Fruit fly (Drosophila melanogaster) whole organism, embryonic: ENCODE results near the gene Pebp1.
A peak's percentile ranks its signal among the peaks of the same experiment; 100 is the strongest.

ENCODE experiments used
- Aef1 ChIP-seq: fragments of 200-800 bp; sonication (Bioruptor generic); IDR thresholded peaks from 3 replicates; pipeline ENCODE4 v1.3.6; 2022; ENCODE audit warnings: missing biosample characterization, missing genetic modification characterization
- Atf6 ChIP-seq: fragments of 200-800 bp; sonication (Bioruptor generic); IDR thresholded peaks from 2 replicates; pipeline ENCODE4 v1.3.6; 2022; ENCODE audit warnings: missing biosample characterization, missing genetic modification characterization
- Blimp-1 ChIP-seq: fragments of 200-800 bp; sonication (Bioruptor generic); optimal IDR thresholded peaks from 3 replicates; lab custom pipeline; 2018; ENCODE audit warnings: missing biosample characterization, missing genetic modification characterization, mild to moderate bottlenecking, moderate library complexity, missing genetic modification reagents
- CG10147 ChIP-seq: fragments of 200-800 bp; sonication (Bioruptor generic); optimal IDR thresholded peaks from 2 replicates; lab custom pipeline; 2019; ENCODE audit warnings: missing biosample characterization, mild to moderate bottlenecking, missing genetic modification characterization, moderate library complexity
- CG11504 ChIP-seq: fragments of 200-800 bp; sonication (Bioruptor generic); optimal IDR thresholded peaks from 3 replicates; lab custom pipeline; 2019; ENCODE audit warnings: missing biosample characterization, mild to moderate bottlenecking, missing genetic modification characterization, moderate library complexity
- CG11695 ChIP-seq: fragments of 200-800 bp; sonication (Bioruptor generic); IDR thresholded peaks from 3 replicates; pipeline ENCODE4 v1.3.6; 2022; ENCODE audit warnings: missing biosample characterization, missing genetic modification characterization
- CG14860 ChIP-seq: fragments of 200-800 bp; sonication (Bioruptor generic); IDR thresholded peaks from 3 replicates; pipeline ENCODE4 v1.3.6; 2022; ENCODE audit warnings: missing biosample characterization, missing genetic modification characterization; ENCODE audit not compliant: partially characterized antibody
- CG17359 ChIP-seq: fragments of 200-800 bp; sonication (Bioruptor generic); optimal IDR thresholded peaks from 3 replicates; lab custom pipeline; 2018; ENCODE audit warnings: missing biosample characterization, mild to moderate bottlenecking, missing genetic modification characterization, moderate library complexity
- CG17612 ChIP-seq: fragments of 200-800 bp; sonication (Bioruptor generic); IDR thresholded peaks from 2 replicates; pipeline ENCODE4 v1.3.6; 2022; ENCODE audit warnings: missing biosample characterization, missing genetic modification characterization
- CG18599 ChIP-seq: fragments of 200-800 bp; sonication (Bioruptor generic); optimal IDR thresholded peaks from 3 replicates; lab custom pipeline; 2017; ENCODE audit warnings: missing biosample characterization, missing genetic modification characterization, mild to moderate bottlenecking, moderate library complexity, missing genetic modification reagents
- CG2120 ChIP-seq: fragments of 200-800 bp; sonication (Bioruptor generic); optimal IDR thresholded peaks from 3 replicates; lab custom pipeline; 2016; ENCODE audit warnings: missing biosample characterization, missing genetic modification characterization
- CG2678 ChIP-seq: fragments of 200-800 bp; sonication (Bioruptor generic); optimal IDR thresholded peaks from 3 replicates; lab custom pipeline; 2019; ENCODE audit warnings: missing biosample characterization, mild to moderate bottlenecking, missing genetic modification characterization, moderate library complexity
- CG7556 ChIP-seq: fragments of 200-800 bp; sonication (Bioruptor generic); optimal IDR thresholded peaks from 2 replicates; lab custom pipeline; 2017; ENCODE audit warnings: missing biosample characterization, mild to moderate bottlenecking, missing genetic modification characterization
- CG7839 ChIP-seq: fragments of 200-800 bp; sonication (Bioruptor generic); optimal IDR thresholded peaks from 3 replicates; lab custom pipeline; 2018; ENCODE audit warnings: missing biosample characterization, mild to moderate bottlenecking, missing genetic modification characterization, moderate library complexity
- CG9727 ChIP-seq: fragments of 200-800 bp; sonication (Bioruptor generic); optimal IDR thresholded peaks from 3 replicates; lab custom pipeline; 2017; ENCODE audit warnings: missing biosample characterization, mild to moderate bottlenecking, missing genetic modification characterization
- D19B ChIP-seq: fragments of 200-800 bp; sonication (Bioruptor generic); optimal IDR thresholded peaks from 2 replicates; lab custom pipeline; 2017; ENCODE audit warnings: missing biosample characterization, mild to moderate bottlenecking, missing genetic modification characterization
- Dbx ChIP-seq: fragments of 200-800 bp; sonication (Bioruptor generic); IDR thresholded peaks from 3 replicates; pipeline ENCODE4 v1.3.6; 2022; ENCODE audit warnings: missing biosample characterization, missing genetic modification characterization
- Fer1 ChIP-seq: fragments of 200-800 bp; sonication (Bioruptor generic); optimal IDR thresholded peaks from 2 replicates; lab custom pipeline; 2017; ENCODE audit warnings: missing biosample characterization, mild to moderate bottlenecking, missing genetic modification characterization
- HmgZ ChIP-seq: fragments of 200-800 bp; sonication (Bioruptor generic); optimal IDR thresholded peaks from 2 replicates; lab custom pipeline; 2018; ENCODE audit warnings: missing biosample characterization, mild to moderate bottlenecking, missing genetic modification characterization
- MBD-R2 ChIP-seq: fragments of 200-800 bp; sonication (Bioruptor generic); IDR thresholded peaks from 2 replicates; pipeline ENCODE4 v1.3.6; 2022; ENCODE audit warnings: missing biosample characterization, missing genetic modification characterization
- MTF-1 ChIP-seq: fragments of 200-800 bp; sonication (Bioruptor generic); optimal IDR thresholded peaks from 2 replicates; lab custom pipeline; 2018; ENCODE audit warnings: missing biosample characterization, mild to moderate bottlenecking, missing genetic modification characterization, borderline replicate concordance
- Med ChIP-seq: fragments of 200-800 bp; sonication (Bioruptor generic); peaks from one replicate; lab custom pipeline; 2016; ENCODE audit warnings: missing biosample characterization, missing genetic modification characterization, mild to moderate bottlenecking, inconsistent platforms, moderate library complexity
- Meics ChIP-seq: fragments of 200-800 bp; sonication (Bioruptor generic); optimal IDR thresholded peaks from 2 replicates; lab custom pipeline; 2017; ENCODE audit warnings: missing biosample characterization, mild to moderate bottlenecking, missing genetic modification characterization
- Nf-YA ChIP-seq: fragments of 200-800 bp; sonication (Bioruptor generic); IDR thresholded peaks from 2 replicates; pipeline ENCODE4 v1.3.6; 2022; ENCODE audit warnings: missing biosample characterization, missing genetic modification characterization
- Oli ChIP-seq: fragments of 200-800 bp; sonication (Bioruptor generic); optimal IDR thresholded peaks from 2 replicates; lab custom pipeline; 2018; ENCODE audit warnings: missing biosample characterization, mild to moderate bottlenecking, missing genetic modification characterization, moderate library complexity
- Poxn ChIP-seq: fragments of 200-800 bp; sonication (Bioruptor generic); IDR thresholded peaks from 2 replicates; pipeline ENCODE4 v1.3.6; 2022; ENCODE audit warnings: missing biosample characterization, missing genetic modification characterization
- Rfx ChIP-seq: fragments of 200-800 bp; sonication (Bioruptor generic); IDR thresholded peaks from 2 replicates; pipeline ENCODE4 v1.3.6; 2022; ENCODE audit warnings: missing biosample characterization, missing genetic modification characterization
- Sox102F ChIP-seq: fragments of 200-800 bp; sonication (Bioruptor generic); optimal IDR thresholded peaks from 2 replicates; lab custom pipeline; 2018; ENCODE audit warnings: missing biosample characterization, mild to moderate bottlenecking, missing genetic modification characterization, moderate library complexity
- Vsx1 ChIP-seq: fragments of 200-800 bp; sonication (Bioruptor generic); optimal IDR thresholded peaks from 2 replicates; lab custom pipeline; 2017; ENCODE audit warnings: missing biosample characterization, mild to moderate bottlenecking, missing genetic modification characterization, missing genetic modification reagents
- dmrt99B ChIP-seq: fragments of 200-800 bp; sonication (Bioruptor generic); optimal IDR thresholded peaks from 2 replicates; lab custom pipeline; 2018; ENCODE audit warnings: missing biosample characterization, mild to moderate bottlenecking, missing genetic modification characterization, moderate library complexity
- dysf ChIP-seq: fragments of 200-800 bp; sonication (Bioruptor generic); IDR thresholded peaks from 3 replicates; pipeline ENCODE4 v1.3.6; 2022; ENCODE audit warnings: missing biosample characterization, missing genetic modification characterization
- esg ChIP-seq: fragments of 200-800 bp; sonication (Bioruptor generic); conservative IDR thresholded peaks from 2 replicates; pipeline ENCODE4 v1.3.6; 2022; ENCODE audit warnings: missing biosample characterization, missing genetic modification characterization
- ham ChIP-seq: fragments of 200-800 bp; sonication (Bioruptor generic); IDR thresholded peaks from 2 replicates; pipeline ENCODE4 v1.3.6; 2022; ENCODE audit warnings: missing biosample characterization, missing genetic modification characterization
- hkb ChIP-seq, 2 experiments: fragments of 200-800 bp in 1 of 2; fragments of >200 bp in 1 of 2; sonication (Bioruptor generic) in 1 of 2; IDR thresholded peaks in 1 of 2; optimal IDR thresholded peaks in 1 of 2; 2 replicates each; pipeline versions ENCODE4 v1.3.6 to Lab custom; 2017 to 2022; ENCODE audit warnings: missing biosample characterization in 1 of 2, missing genetic modification characterization in 1 of 2
- ind ChIP-seq: fragments of 200-800 bp; sonication (Bioruptor generic); optimal IDR thresholded peaks from 3 replicates; lab custom pipeline; 2016; ENCODE audit warnings: missing biosample characterization, missing genetic modification characterization
- kay ChIP-seq: fragments of 200-800 bp; sonication (Bioruptor generic); optimal IDR thresholded peaks from 2 replicates; lab custom pipeline; 2016; ENCODE audit warnings: missing biosample characterization, missing genetic modification characterization
- lab ChIP-seq: fragments of 200-800 bp; sonication (Bioruptor generic); optimal IDR thresholded peaks from 3 replicates; lab custom pipeline; 2017; ENCODE audit warnings: missing biosample characterization, missing genetic modification characterization, mild to moderate bottlenecking, moderate library complexity, missing genetic modification reagents
- phol ChIP-seq: fragments of 200-800 bp; sonication (Bioruptor generic); optimal IDR thresholded peaks from 3 replicates; lab custom pipeline; 2018; ENCODE audit warnings: missing biosample characterization, mild to moderate bottlenecking, missing genetic modification characterization, moderate library complexity
- pum ChIP-seq: fragments of 200-800 bp; sonication (Bioruptor generic); optimal IDR thresholded peaks from 2 replicates; lab custom pipeline; 2016; ENCODE audit warnings: missing biosample characterization, missing genetic modification characterization
- pzg ChIP-seq: fragments of 200-800 bp; sonication (Bioruptor generic); optimal IDR thresholded peaks from 3 replicates; lab custom pipeline; 2018; ENCODE audit warnings: missing biosample characterization, mild to moderate bottlenecking, missing genetic modification characterization, moderate library complexity
- row ChIP-seq: fragments of 200-800 bp; sonication (Bioruptor generic); IDR thresholded peaks from 3 replicates; pipeline ENCODE4 v1.3.6; 2022; ENCODE audit warnings: missing biosample characterization, missing genetic modification characterization
- sens ChIP-seq: fragments of 200-800 bp; sonication (Bioruptor generic); peaks from one replicate; lab custom pipeline; 2016; ENCODE audit warnings: missing biosample characterization, missing genetic modification characterization
- sisA ChIP-seq: fragments of 200-800 bp; sonication (Bioruptor generic); IDR thresholded peaks from 2 replicates; pipeline ENCODE4 v1.3.6; 2022; ENCODE audit warnings: missing biosample characterization, missing genetic modification characterization
- slbo ChIP-seq: fragments of 200-800 bp; sonication (Bioruptor generic); IDR thresholded peaks from 2 replicates; pipeline ENCODE4 v1.3.6; 2022; ENCODE audit warnings: missing biosample characterization, missing genetic modification characterization
- sna ChIP-seq: fragments of 200-800 bp; sonication (Bioruptor generic); IDR thresholded peaks from 2 replicates; pipeline ENCODE4 v1.3.6; 2022; ENCODE audit warnings: missing biosample characterization, missing genetic modification characterization; ENCODE audit not compliant: partially characterized antibody

Gene Pebp1

DNA sequence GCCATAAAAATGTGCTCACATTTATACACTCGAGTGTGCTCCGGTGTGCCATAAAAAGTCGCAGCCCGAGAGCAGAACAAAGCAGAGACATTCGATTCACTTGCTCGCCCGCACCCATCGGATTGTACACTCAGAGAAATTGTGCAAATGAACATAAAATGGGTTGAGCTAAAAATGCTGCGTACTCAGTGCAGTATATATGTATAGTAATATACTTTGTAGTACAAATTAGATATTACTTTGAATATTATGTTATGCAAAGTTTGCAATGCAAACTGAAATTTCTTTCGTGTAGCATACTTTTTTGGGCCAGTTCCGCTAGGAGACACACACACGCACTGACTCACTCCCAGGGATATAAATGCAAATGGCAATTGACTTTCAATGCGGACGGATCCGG lies 37.8 kb downstream of the Pebp1 start (continued):
- TF ChIP-seq CG2120 (GFP tag; lab: Kevin White, UChicago) (peak; percentile 58), pum (GFP tag; lab: Kevin White, UChicago) (no peak), D19B (no peak), CG7556 (GFP tag; lab: Kevin White, UChicago) (peak; percentile 28), MTF-1 (GFP tag; lab: Kevin White, UChicago) (no peak), sna (no peak), CG2678 (tag; lab: Kevin White, UChicago) (peak; percentile 43), CG14860 (GFP tag; lab: Robert Waterston, UW) (no peak), Aef1 (GFP tag; lab: Robert Waterston, UW) (0 out of 3 replicates have a peak, but pooled peaks have one; percentile 22), MBD-R2 (GFP tag; lab: Robert Waterston, UW) (no peak), Vsx1 (GFP tag; lab: Kevin White, UChicago) (no peak), Fer1 (GFP tag; lab: Kevin White, UChicago) (peak; percentile 49), ham (GFP tag; lab: Robert Waterston, UW) (no peak)

DNA sequence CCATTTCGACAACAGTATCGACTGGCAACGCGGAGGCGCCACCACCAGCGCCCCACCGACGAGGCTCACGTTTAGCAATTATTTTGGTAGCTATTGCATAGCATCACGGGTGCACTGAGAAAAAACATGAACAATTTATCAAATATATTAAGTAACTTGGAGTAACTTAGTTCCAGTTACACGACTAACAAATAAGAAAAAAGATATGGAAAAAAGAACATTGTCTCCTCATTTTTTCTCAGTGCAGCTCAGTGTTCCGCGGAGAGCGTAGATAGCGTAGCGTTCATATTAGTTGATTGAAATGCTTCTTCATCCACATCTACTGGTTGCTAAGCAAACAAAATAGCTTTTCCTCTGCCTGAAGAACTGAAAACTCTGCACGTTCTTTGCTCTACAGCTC lies 49.5 kb downstream of the Pebp1 start:
- TF ChIP-seq sisA (GFP tag; lab: Robert Waterston, UW) (peak; percentile 35), Med (GFP tag; lab: Kevin White, UChicago) (peak; percentile 78), dmrt99B (peak; percentile 19), Rfx (GFP tag; lab: Robert Waterston, UW) (peak; percentile 54), CG17612 (GFP tag; lab: Robert Waterston, UW) (0 out of 2 replicates have a peak, but pooled peaks have one; percentile 12), dysf (GFP tag; lab: Robert Waterston, UW) (peak; percentile 46; the same call in 1 of the 3 replicates), Oli (tag; lab: Kevin White, UChicago) (peak; percentile 10), row (GFP tag; lab: Robert Waterston, UW) (peak; percentile 29; the same call in 1 of the 3 replicates), lab (GFP tag; lab: Kevin White, UChicago) (peak; percentile 22), sens (GFP tag; lab: Kevin White, UChicago) (peak; percentile 75), ind (peak; percentile 3), hkb (optimal IDR thresholded peaks at IDR 0.05; lab: Kevin White, UChicago) (no peak), hkb (GFP tag; IDR thresholded peaks at IDR 0.05; lab: Robert Waterston, UW) (0 out of 2 replicates have a peak, but pooled peaks have one; percentile 17), Nf-YA (GFP tag; lab: Robert Waterston, UW) (no peak), Atf6 (GFP tag; lab: Robert Waterston, UW) (no peak), Meics (GFP tag; lab: Kevin White, UChicago) (no peak), HmgZ (tag; lab: Kevin White, UChicago) (no peak), pzg (GFP tag; lab: Kevin White, UChicago) (no peak), CG11504 (tag; lab: Kevin White, UChicago) (peak; percentile 17), Dbx (GFP tag; lab: Robert Waterston, UW) (0 out of 3 replicates have a peak, but pooled peaks have one; percentile 11), phol (peak; percentile 12), Aef1 (GFP tag; lab: Robert Waterston, UW) (0 out of 3 replicates have a peak, but pooled peaks have one; percentile 11), CG9727 (GFP tag; lab: Kevin White, UChicago) (peak; percentile 16), slbo (no peak), CG18599 (peak; percentile 35), CG2678 (tag; lab: Kevin White, UChicago) (peak; percentile 2), CG2120 (GFP tag; lab: Kevin White, UChicago) (peak; percentile 33), Poxn (no peak), Sox102F (GFP tag; lab: Kevin White, UChicago) (peak; percentile 8), esg (0 out of 2 replicates have a peak, but pooled peaks have one; percentile 19), Blimp-1 (GFP tag; lab: Kevin White, UChicago) (peak; percentile 10), CG17359 (tag; lab: Kevin White, UChicago) (peak; percentile 12), CG7839 (tag; lab: Kevin White, UChicago) (peak; percentile 15), kay (GFP tag; lab: Kevin White, UChicago) (no peak), CG11695 (GFP tag; lab: Robert Waterston, UW) (no peak), CG10147 (GFP tag; lab: Kevin White, UChicago) (no peak)
